Fruit fly (Drosophila melanogaster) whole organism, embryonic: Measurements from ENCODE around the gene CalpB.

ENCODE experiments used
- Antp ChIP-seq: fragments of 200-800 bp; sonication (Bioruptor generic); optimal IDR thresholded peaks from 3 replicates; lab custom pipeline; 2016; ENCODE audit warnings: missing biosample characterization, missing genetic modification characterization
- Asciz ChIP-seq: fragments of 200-800 bp; sonication (Bioruptor generic); optimal IDR thresholded peaks from 2 replicates; lab custom pipeline; 2017; ENCODE audit warnings: missing biosample characterization, mild to moderate bottlenecking, missing genetic modification characterization, missing genetic modification reagents
- BtbVII ChIP-seq: fragments of 200-800 bp; sonication (Bioruptor generic); optimal IDR thresholded peaks from 3 replicates; lab custom pipeline; 2017; ENCODE audit warnings: missing biosample characterization, mild to moderate bottlenecking, missing genetic modification characterization
- Bteb2 ChIP-seq: fragments of 200-800 bp; sonication (Bioruptor generic); optimal IDR thresholded peaks from 2 replicates; lab custom pipeline; 2016; ENCODE audit warnings: missing biosample characterization, missing genetic modification characterization
- CG12219 ChIP-seq: fragments of 200-800 bp; sonication (Bioruptor generic); optimal IDR thresholded peaks from 3 replicates; lab custom pipeline; 2018; ENCODE audit warnings: missing biosample characterization, mild to moderate bottlenecking, missing genetic modification characterization
- CG1233 ChIP-seq: fragments of 200-800 bp; sonication (Bioruptor generic); optimal IDR thresholded peaks from 4 replicates; lab custom pipeline; 2018; ENCODE audit warnings: missing biosample characterization, mild to moderate bottlenecking, missing genetic modification characterization
- CG13775 ChIP-seq: fragments of 200-800 bp; sonication (Bioruptor generic); optimal IDR thresholded peaks from 3 replicates; lab custom pipeline; 2017; ENCODE audit warnings: missing biosample characterization, mild to moderate bottlenecking, missing genetic modification characterization
- CG18476 ChIP-seq: fragments of 200-800 bp; sonication (Bioruptor generic); optimal IDR thresholded peaks from 2 replicates; lab custom pipeline; 2016; ENCODE audit warnings: missing biosample characterization, mild to moderate bottlenecking, missing genetic modification characterization
- CG18619 ChIP-seq: fragments of 200-800 bp; sonication (Bioruptor generic); optimal IDR thresholded peaks from 3 replicates; lab custom pipeline; 2017; ENCODE audit warnings: missing biosample characterization, mild to moderate bottlenecking, missing genetic modification characterization
- CG31224 ChIP-seq: fragments of 200-800 bp; sonication (Bioruptor generic); IDR thresholded peaks from 2 replicates; pipeline ENCODE4 v1.3.6; 2022; ENCODE audit warnings: missing biosample characterization, missing genetic modification characterization
- CG31388 ChIP-seq: fragments of 200-800 bp; sonication (Bioruptor generic); optimal IDR thresholded peaks from 2 replicates; lab custom pipeline; 2016; ENCODE audit warnings: missing biosample characterization, missing genetic modification characterization
- CG32532 ChIP-seq: fragments of 200-800 bp; sonication (Bioruptor generic); IDR thresholded peaks from 2 replicates; pipeline ENCODE4 v1.3.6; 2022; ENCODE audit warnings: missing biosample characterization, missing genetic modification characterization
- CG32772 ChIP-seq: fragments of 200-800 bp; sonication (Bioruptor generic); IDR thresholded peaks from 2 replicates; pipeline ENCODE4 v1.3.6; 2022; ENCODE audit warnings: missing biosample characterization, missing genetic modification characterization
- CG3847 ChIP-seq: fragments of 200-800 bp; sonication (Bioruptor generic); IDR thresholded peaks from 2 replicates; pipeline ENCODE4 v1.3.6; 2022; ENCODE audit warnings: missing biosample characterization, missing genetic modification characterization
- CG5953 ChIP-seq: fragments of 200-800 bp; sonication (Bioruptor generic); IDR thresholded peaks from 2 replicates; pipeline ENCODE4 v1.3.6; 2022; ENCODE audit warnings: missing biosample characterization, missing genetic modification characterization
- CG6813 ChIP-seq: fragments of 200-800 bp; sonication (Bioruptor generic); optimal IDR thresholded peaks from 2 replicates; lab custom pipeline; 2017; ENCODE audit warnings: missing biosample characterization, missing genetic modification characterization, mild to moderate bottlenecking, moderate library complexity, missing genetic modification reagents
- CG7839 ChIP-seq: fragments of 200-800 bp; sonication (Bioruptor generic); optimal IDR thresholded peaks from 3 replicates; lab custom pipeline; 2018; ENCODE audit warnings: missing biosample characterization, mild to moderate bottlenecking, missing genetic modification characterization, moderate library complexity
- CG8281 ChIP-seq: fragments of 200-800 bp; sonication (Bioruptor generic); optimal IDR thresholded peaks from 2 replicates; lab custom pipeline; 2018; ENCODE audit warnings: missing biosample characterization, mild to moderate bottlenecking, missing genetic modification characterization, moderate library complexity
- D19A ChIP-seq: fragments of 200-800 bp; optimal IDR thresholded peaks from 3 replicates; lab custom pipeline; 2019; ENCODE audit warnings: missing biosample characterization, mild to moderate bottlenecking, missing genetic modification characterization, moderate library complexity
- Dad ChIP-seq: fragments of 200-800 bp; sonication (Bioruptor generic); optimal IDR thresholded peaks from 3 replicates; lab custom pipeline; 2016; ENCODE audit warnings: missing biosample characterization, missing genetic modification characterization
- Dll ChIP-seq: fragments of 200-800 bp; sonication (Bioruptor generic); IDR thresholded peaks from 4 replicates; pipeline ENCODE4 v1.3.6; 2022; ENCODE audit warnings: missing biosample characterization, missing genetic modification characterization; ENCODE audit not compliant: partially characterized antibody
- Dp ChIP-seq: fragments of 200-800 bp; sonication (Bioruptor generic); optimal IDR thresholded peaks from 2 replicates; lab custom pipeline; 2018; ENCODE audit warnings: missing biosample characterization, mild to moderate bottlenecking, missing genetic modification characterization, moderate library complexity
- Eip74EF ChIP-seq, 2 experiments: fragments of 200-800 bp in 1 of 2; fragments of >200 bp in 1 of 2; sonication (Bioruptor generic) in 1 of 2; optimal IDR thresholded peaks; 2 replicates each; lab custom pipeline; 2017 to 2019; ENCODE audit warnings: missing biosample characterization in 2 of 2, missing genetic modification characterization in 2 of 2, mild to moderate bottlenecking in 1 of 2, moderate library complexity in 1 of 2
- Fer1 ChIP-seq: fragments of 200-800 bp; sonication (Bioruptor generic); optimal IDR thresholded peaks from 2 replicates; lab custom pipeline; 2017; ENCODE audit warnings: missing biosample characterization, mild to moderate bottlenecking, missing genetic modification characterization
- H2.0 ChIP-seq: fragments of 200-800 bp; sonication (Bioruptor generic); IDR thresholded peaks from 2 replicates; pipeline ENCODE4 v1.3.6; 2022; ENCODE audit warnings: missing biosample characterization, missing genetic modification characterization
- HmgD ChIP-seq: fragments of 200-800 bp; sonication (Bioruptor generic); optimal IDR thresholded peaks from 3 replicates; lab custom pipeline; 2016; ENCODE audit warnings: missing biosample characterization, missing genetic modification characterization
- Hr39 ChIP-seq: fragments of >200 bp; optimal IDR thresholded peaks from 2 replicates; lab custom pipeline; 2017
- Jarid2 ChIP-seq: fragments of 200-800 bp; sonication (Bioruptor generic); optimal IDR thresholded peaks from 3 replicates; lab custom pipeline; 2017; ENCODE audit warnings: mild to moderate bottlenecking, missing biosample characterization, missing genetic modification reagents, missing genetic modification characterization
- Lpt ChIP-seq: fragments of >200 bp; optimal IDR thresholded peaks from 2 replicates; lab custom pipeline; 2018; ENCODE audit warnings: missing biosample characterization, missing genetic modification characterization
- Nf-YB ChIP-seq: fragments of 200-800 bp; sonication (Bioruptor generic); optimal IDR thresholded peaks from 3 replicates; lab custom pipeline; 2019; ENCODE audit warnings: missing biosample characterization, mild to moderate bottlenecking, missing genetic modification characterization, moderate library complexity
- Six4 ChIP-seq: fragments of 200-800 bp; sonication (Bioruptor generic); optimal IDR thresholded peaks from 2 replicates; lab custom pipeline; 2016; ENCODE audit warnings: missing biosample characterization, missing genetic modification characterization
- Xrp1 ChIP-seq: fragments of 200-800 bp; sonication (Bioruptor generic); IDR thresholded peaks from 2 replicates; pipeline ENCODE4 v1.3.6; 2022; ENCODE audit warnings: missing biosample characterization, missing genetic modification characterization
- bcd ChIP-seq: fragments of 200-800 bp; sonication (Bioruptor generic); optimal IDR thresholded peaks from 2 replicates; lab custom pipeline; 2017; ENCODE audit warnings: missing biosample characterization, mild to moderate bottlenecking, missing genetic modification characterization
- cg ChIP-seq: fragments of 200-800 bp; sonication (Bioruptor generic); optimal IDR thresholded peaks from 3 replicates; lab custom pipeline; 2019; ENCODE audit warnings: missing biosample characterization, mild to moderate bottlenecking, missing genetic modification characterization, moderate library complexity
- crp ChIP-seq, 2 experiments: fragments of 200-800 bp; sonication (Bioruptor generic); optimal IDR thresholded peaks; 2 replicates in 1 of 2; 3 replicates in 1 of 2; lab custom pipeline; 2017; ENCODE audit warnings: missing biosample characterization in 2 of 2, missing genetic modification characterization in 2 of 2, mild to moderate bottlenecking in 1 of 2, moderate library complexity in 1 of 2
- dan ChIP-seq: fragments of 200-800 bp; sonication (Bioruptor generic); IDR thresholded peaks from 2 replicates; pipeline ENCODE4 v1.3.6; 2022; ENCODE audit warnings: missing biosample characterization, missing genetic modification characterization
- eve ChIP-seq, 2 experiments: fragments of >200 bp; optimal IDR thresholded peaks; 2 replicates each; lab custom pipeline; 2017; ENCODE audit warnings: missing biosample characterization in 2 of 2, missing genetic modification characterization in 2 of 2
- exex ChIP-seq: fragments of 200-800 bp; sonication (Bioruptor generic); optimal IDR thresholded peaks from 4 replicates; lab custom pipeline; 2018; ENCODE audit warnings: missing biosample characterization, mild to moderate bottlenecking, missing genetic modification characterization, moderate library complexity
- fu2 ChIP-seq: fragments of 200-800 bp; sonication (Bioruptor generic); optimal IDR thresholded peaks from 2 replicates; lab custom pipeline; 2016; ENCODE audit warnings: missing biosample characterization, missing genetic modification characterization
- kah ChIP-seq: fragments of 200-800 bp; sonication (Bioruptor generic); optimal IDR thresholded peaks from 2 replicates; lab custom pipeline; 2018; ENCODE audit warnings: missing biosample characterization, mild to moderate bottlenecking, missing genetic modification characterization
- kay ChIP-seq: fragments of 200-800 bp; sonication (Bioruptor generic); optimal IDR thresholded peaks from 2 replicates; lab custom pipeline; 2016; ENCODE audit warnings: missing biosample characterization, missing genetic modification characterization
- ken ChIP-seq: fragments of 200-800 bp; sonication (Bioruptor generic); IDR thresholded peaks from 3 replicates; pipeline ENCODE4 v1.3.6; 2022; ENCODE audit warnings: missing biosample characterization, missing genetic modification characterization
- mld ChIP-seq: fragments of 200-800 bp; sonication (Bioruptor generic); IDR thresholded peaks from 3 replicates; pipeline ENCODE4 v1.3.6; 2022; ENCODE audit warnings: missing biosample characterization, missing genetic modification characterization; ENCODE audit not compliant: partially characterized antibody
- onecut ChIP-seq: fragments of 200-800 bp; sonication (Bioruptor generic); IDR thresholded peaks from 2 replicates; pipeline ENCODE4 v1.3.6; 2022; ENCODE audit warnings: missing biosample characterization, missing genetic modification characterization
- p53 ChIP-seq: fragments of 200-800 bp; sonication (Bioruptor generic); optimal IDR thresholded peaks from 2 replicates; lab custom pipeline; 2016; ENCODE audit warnings: missing biosample characterization, missing genetic modification characterization
- peb ChIP-seq: fragments of 200-800 bp; sonication (Bioruptor generic); IDR thresholded peaks from 2 replicates; pipeline ENCODE4 v1.3.6; 2022; ENCODE audit warnings: missing biosample characterization, missing genetic modification characterization
- slbo ChIP-seq: fragments of 200-800 bp; sonication (Bioruptor generic); IDR thresholded peaks from 2 replicates; pipeline ENCODE4 v1.3.6; 2022; ENCODE audit warnings: missing biosample characterization, missing genetic modification characterization
- tgo ChIP-seq: fragments of 200-800 bp; sonication (Bioruptor generic); IDR thresholded peaks from 3 replicates; pipeline ENCODE4 v1.3.6; 2022; ENCODE audit warnings: missing biosample characterization, missing genetic modification characterization
- tio ChIP-seq: fragments of 200-800 bp; sonication (Bioruptor generic); optimal IDR thresholded peaks from 2 replicates; lab custom pipeline; 2017; ENCODE audit warnings: missing biosample characterization, missing genetic modification characterization, inconsistent platforms

Gene CalpB

dm6 chr3L:9856430-9857218 lies 31.9 kb upstream of the CalpB start (continued):
- TF ChIP-seq ken (GFP tag; lab: Robert Waterston, UW), result peak; percentile 49; the same call in 1 of the 3 replicates
- peak; percentile 83 for TF ChIP-seq Asciz (GFP tag; lab: Kevin White, UChicago)
- peak; percentile 80 for TF ChIP-seq peb (GFP tag; lab: Robert Waterston, UW)
- TF ChIP-seq CG5953, result 0 out of 2 replicates have a peak, but pooled peaks have one; percentile 35
- no peak for TF ChIP-seq Hr39 (lab: Kevin White, UChicago)
- TF ChIP-seq Dad, result no peak
- TF ChIP-seq CG18476 (GFP tag; lab: Kevin White, UChicago), result peak; percentile 23
- TF ChIP-seq CG32532, result peak; percentile 72
- TF ChIP-seq mld (GFP tag; lab: Robert Waterston, UW), result no peak
- no peak for TF ChIP-seq p53 (GFP tag; lab: Kevin White, UChicago)
- peak; percentile 94 for TF ChIP-seq Xrp1 (GFP tag; lab: Robert Waterston, UW)
- peak; percentile 18 for TF ChIP-seq exex
- no peak for TF ChIP-seq Dp
- peak; percentile 76 for TF ChIP-seq bcd (GFP tag; lab: Kevin White, UChicago)
- no peak for TF ChIP-seq cg (GFP tag; lab: Kevin White, UChicago)
- peak in 1 of 2 experiments; percentile 79 for TF ChIP-seq Eip74EF (GFP tag; optimal IDR thresholded peaks at IDR 0.05; lab: Kevin White, UChicago)
- TF ChIP-seq CG6813, result peak; percentile 72
- peak; percentile 92 for TF ChIP-seq CG7839 (tag; lab: Kevin White, UChicago)
- TF ChIP-seq CG12219 (GFP tag; lab: Kevin White, UChicago), result peak; percentile 56
- TF ChIP-seq Nf-YB, result peak; percentile 62
- peak; percentile 33 for TF ChIP-seq kay (GFP tag; lab: Kevin White, UChicago)
- TF ChIP-seq tgo (GFP tag; lab: Robert Waterston, UW), result peak; percentile 83
- peak; percentile 60 for TF ChIP-seq CG3847 (GFP tag; lab: Robert Waterston, UW)
- TF ChIP-seq H2.0 (GFP tag; lab: Robert Waterston, UW), result peak; percentile 57
- TF ChIP-seq CG31224, result peak; percentile 61
- TF ChIP-seq kah, result peak; percentile 14
- TF ChIP-seq Bteb2 (GFP tag; lab: Kevin White, UChicago), result peak; percentile 19
- peak; percentile 82 for TF ChIP-seq CG1233
- peak; percentile 55 for TF ChIP-seq CG18619 (GFP tag; lab: Kevin White, UChicago)
- TF ChIP-seq dan, result no peak
- peak; percentile 26 for TF ChIP-seq CG31388
- TF ChIP-seq CG13775 (GFP tag; lab: Kevin White, UChicago), result peak; percentile 74
- peak; percentile 33 for TF ChIP-seq BtbVII
- TF ChIP-seq eve (GFP tag; optimal IDR thresholded peaks at IDR 0.05; lab: Kevin White, UChicago), result no peak
- TF ChIP-seq Dll, result no peak
- TF ChIP-seq tio (GFP tag; lab: Kevin White, UChicago), result no peak
- peak; percentile 91 for TF ChIP-seq D19A (tag; lab: Kevin White, UChicago)
- TF ChIP-seq Lpt (GFP tag; lab: Kevin White, UChicago), result no peak
- TF ChIP-seq Fer1 (GFP tag; lab: Kevin White, UChicago), result peak; percentile 61
- peak; percentile 51 for TF ChIP-seq CG8281 (tag; lab: Kevin White, UChicago)
- TF ChIP-seq fu2 (GFP tag; lab: Kevin White, UChicago), result no peak
- TF ChIP-seq Jarid2 (GFP tag; lab: Kevin White, UChicago), result peak; percentile 15
- TF ChIP-seq Six4 (GFP tag; lab: Kevin White, UChicago), result peak; percentile 74
- no peak for TF ChIP-seq crp (GFP tag; optimal IDR thresholded peaks at IDR 0.05; lab: Kevin White, UChicago)
- no peak for TF ChIP-seq HmgD (GFP tag; lab: Kevin White, UChicago)
- peak; percentile 69 for TF ChIP-seq slbo (GFP tag; lab: Robert Waterston, UW)
- TF ChIP-seq CG32772 (GFP tag; lab: Robert Waterston, UW), result peak; percentile 85
- peak; percentile 66 for TF ChIP-seq onecut (GFP tag; lab: Robert Waterston, UW)
- no peak for TF ChIP-seq Antp (GFP tag; lab: Kevin White, UChicago)
